Fruit fly (Drosophila melanogaster): ENCODE data around the gene CG31769.

CG31769 gene

dm6 chr2L:14110639-14111038, at the start of gene CG31769:
Gene CG31769 (minus strand): TSS chr2L:14110739.
- TF ChIP-seq CG17801 (GFP tag; optimal IDR thresholded peaks at IDR 0.05; ENCODE audit: partially characterized antibody): no peak

- no peak for TF ChIP-seq CG17801 (GFP tag; optimal IDR thresholded peaks at IDR 0.05; ENCODE audit: partially characterized antibody)
Measured at dm6 chr2L:14157993-14158392, 47.5 kb upstream of the CG31769 start.

- no peak for TF ChIP-seq CG17801 (GFP tag; optimal IDR thresholded peaks at IDR 0.05; ENCODE audit: partially characterized antibody)
Measured at dm6 chr2L:14146368-14146767, 35.8 kb upstream of the CG31769 start.

- no peak for TF ChIP-seq CG17801 (GFP tag; optimal IDR thresholded peaks at IDR 0.05; ENCODE audit: partially characterized antibody)
Measured at dm6 chr2L:14142842-14143241, 32.3 kb upstream of the CG31769 start.

dm6 chr2L:14141238-14141637, 30.7 kb upstream of the CG31769 start:
- TF ChIP-seq CG17801 (GFP tag; optimal IDR thresholded peaks at IDR 0.05; ENCODE audit: partially characterized antibody): no peak

- TF ChIP-seq CG17801 (GFP tag; optimal IDR thresholded peaks at IDR 0.05; ENCODE audit: partially characterized antibody): no peak
Measured at dm6 chr2L:14136197-14136596, 25.7 kb upstream of the CG31769 start.

dm6 chr2L:14133562-14134539, 23.3 kb upstream of the CG31769 start:
- no peak for TF ChIP-seq CG17801 (GFP tag; optimal IDR thresholded peaks at IDR 0.05; ENCODE audit: partially characterized antibody)

- TF ChIP-seq CG17801 (GFP tag; optimal IDR thresholded peaks at IDR 0.05; ENCODE audit: partially characterized antibody): no peak
Measured at dm6 chr2L:14125630-14126029, 15.1 kb upstream of the CG31769 start.

dm6 chr2L:14123605-14124004, 13.1 kb upstream of the CG31769 start:
- TF ChIP-seq CG17801 (GFP tag; optimal IDR thresholded peaks at IDR 0.05; ENCODE audit: partially characterized antibody): no peak

- no peak for TF ChIP-seq CG17801 (GFP tag; optimal IDR thresholded peaks at IDR 0.05; ENCODE audit: partially characterized antibody)
Measured at dm6 chr2L:14122742-14123334, 12.3 kb upstream of the CG31769 start.

- TF ChIP-seq CG17801 (GFP tag; optimal IDR thresholded peaks at IDR 0.05; ENCODE audit: partially characterized antibody): no peak
Measured at dm6 chr2L:14120689-14121397, 10.3 kb upstream of the CG31769 start.

dm6 chr2L:14115976-14116501, 5.5 kb upstream of the CG31769 start:
- no peak for TF ChIP-seq CG17801 (GFP tag; optimal IDR thresholded peaks at IDR 0.05; ENCODE audit: partially characterized antibody)

- no peak for TF ChIP-seq CG17801 (GFP tag; optimal IDR thresholded peaks at IDR 0.05; ENCODE audit: partially characterized antibody)
Measured at dm6 chr2L:14113207-14113606, 2.7 kb upstream of the CG31769 start.

DNA sequence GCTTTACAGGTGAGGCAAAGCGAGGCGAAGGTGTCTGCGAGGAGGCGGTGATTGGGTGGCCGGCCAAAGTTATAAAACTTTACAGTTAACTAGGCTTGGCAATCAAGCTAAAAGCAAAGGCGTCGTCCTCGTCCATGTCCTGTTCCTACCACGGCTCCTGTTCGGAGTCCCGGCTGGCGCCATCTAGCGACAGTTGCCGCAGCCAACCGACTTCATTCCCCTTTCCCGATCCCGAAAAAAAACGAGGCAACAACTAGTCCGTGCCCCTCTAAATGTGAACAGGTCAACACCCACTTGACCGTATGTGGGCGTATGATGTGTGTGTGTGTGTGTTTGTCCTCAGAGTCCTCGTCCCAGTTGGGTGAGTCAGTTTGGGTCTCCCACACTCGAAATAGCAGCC, 1.7 kb upstream of the CG31769 start:
- no peak for TF ChIP-seq CG17801 (GFP tag; optimal IDR thresholded peaks at IDR 0.05; ENCODE audit: partially characterized antibody)

DNA sequence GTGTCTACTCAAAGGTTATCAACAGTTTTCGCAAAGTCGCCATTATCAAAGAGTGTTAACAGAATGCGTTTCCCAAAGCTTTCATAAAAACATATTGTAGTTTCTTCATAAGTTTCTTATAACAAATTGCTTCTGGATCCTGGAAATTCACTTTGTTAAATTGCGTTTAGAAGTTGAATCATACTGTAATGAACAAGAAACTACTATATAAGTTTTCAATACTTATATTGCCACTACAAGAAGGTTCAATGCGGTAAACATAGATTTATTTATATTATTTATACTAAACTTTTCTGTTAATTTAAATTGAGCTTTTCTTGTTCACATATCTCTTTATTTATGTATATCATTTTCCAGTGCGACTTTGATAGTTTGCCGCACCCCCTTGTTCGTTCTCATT, 1.2 kb downstream of the CG31769 start, which contains the start of gene CG15293:
Gene CG15293, minus strand, starts transcription at position 101 of the 400 bp plus-strand sequence.
- TF ChIP-seq CG17801 (GFP tag; optimal IDR thresholded peaks at IDR 0.05; ENCODE audit: partially characterized antibody): no peak
